Fruit fly (Drosophila melanogaster): Measurements from ENCODE around the gene mEFG1.

dm6 chr2L:7214885-7215284, 8.0 kb downstream of the mEFG1 start:
- TF ChIP-seq Mio (GFP tag; optimal IDR thresholded peaks at IDR 0.05) (no peak), Hnf4 (GFP tag; optimal IDR thresholded peaks at IDR 0.05) (no peak), sv (GFP tag; optimal IDR thresholded peaks at IDR 0.05) (no peak), HLH106 (tag; optimal IDR thresholded peaks at IDR 0.05) (no peak), CG32264 (GFP tag; optimal IDR thresholded peaks at IDR 0.05) (no peak), sage (GFP tag; optimal IDR thresholded peaks at IDR 0.05) (no peak), lola (GFP tag; optimal IDR thresholded peaks at IDR 0.05) (no peak), h (GFP tag; optimal IDR thresholded peaks at IDR 0.05) (no peak), woc (GFP tag; optimal IDR thresholded peaks at IDR 0.05) (no peak), CG9705 (GFP tag; optimal IDR thresholded peaks at IDR 0.05) (no peak), usp (GFP tag; optimal IDR thresholded peaks at IDR 0.05) (no peak)

Measured in whole organism, wandering third instar larva.